Worm (Caenorhabditis elegans) whole organism, L2 larva: ENCODE data around the gene R05H5.3.
A peak's percentile ranks its signal among the peaks of the same experiment; 100 is the strongest.

ENCODE experiments used
- C34F6.9 ChIP-seq: fragments of 150-350 bp; optimal IDR thresholded peaks from 2 replicates; lab custom pipeline; 2014; ENCODE audit warnings: missing biosample characterization, missing genetic modification characterization
- Y55F3AM.14 ChIP-seq: fragments of 200-800 bp; sonication (Bioruptor generic); optimal IDR thresholded peaks from 2 replicates; lab custom pipeline; 2018; ENCODE audit warnings: mild to moderate bottlenecking, missing genetic modification characterization, missing compliant biosample characterization
- ZK546.5 ChIP-seq: sonication (generic microtip); optimal IDR thresholded peaks from 2 replicates; lab custom pipeline; 2017; ENCODE audit warnings: missing biosample characterization, missing genetic modification characterization
- alr-1 ChIP-seq: fragments of 150-350 bp; optimal IDR thresholded peaks from 2 replicates; lab custom pipeline; 2014; ENCODE audit warnings: missing biosample characterization, missing genetic modification characterization
- aly-2 ChIP-seq: fragments of 150-350 bp; optimal IDR thresholded peaks from 2 replicates; lab custom pipeline; 2014; ENCODE audit warnings: missing biosample characterization, missing genetic modification characterization
- ama-1 ChIP-seq: fragments of 150-350 bp; optimal IDR thresholded peaks from 2 replicates; lab custom pipeline; 2018; ENCODE audit warnings: inconsistent platforms
- blmp-1 ChIP-seq: sonication (generic microtip); optimal IDR thresholded peaks from 2 replicates; lab custom pipeline; 2017; ENCODE audit warnings: missing genetic modification characterization, mild to moderate bottlenecking, missing compliant biosample characterization, antibody characterized with exemption, moderate library complexity; ENCODE audit not compliant: insufficient read depth
- ceh-82 ChIP-seq: fragments of 150-350 bp; optimal IDR thresholded peaks from 2 replicates; lab custom pipeline; 2014; ENCODE audit warnings: missing biosample characterization, missing genetic modification characterization
- egl-27 ChIP-seq: sonication (generic microtip); optimal IDR thresholded peaks from 3 replicates; lab custom pipeline; 2017; ENCODE audit warnings: missing biosample characterization, missing genetic modification reagents, missing genetic modification characterization
- elt-1 ChIP-seq: fragments of 150-350 bp; optimal IDR thresholded peaks from 2 replicates; lab custom pipeline; 2014; ENCODE audit warnings: missing biosample characterization, missing genetic modification characterization
- fos-1 ChIP-seq: fragments of 150-350 bp; optimal IDR thresholded peaks from 2 replicates; lab custom pipeline; 2014; ENCODE audit warnings: missing biosample characterization, missing genetic modification characterization
- gmeb-1 ChIP-seq: fragments of 150-350 bp; optimal IDR thresholded peaks from 2 replicates; lab custom pipeline; 2014; ENCODE audit warnings: missing biosample characterization, missing genetic modification characterization
- lin-11 ChIP-seq: fragments of 150-350 bp; sonication (generic microtip); optimal IDR thresholded peaks from 2 replicates; lab custom pipeline; 2014; ENCODE audit warnings: missing biosample characterization, missing genetic modification characterization, inconsistent platforms, mixed read lengths
- lin-13 ChIP-seq: fragments of 150-350 bp; optimal IDR thresholded peaks from 2 replicates; lab custom pipeline; 2014; ENCODE audit warnings: missing biosample characterization, missing genetic modification reagents, missing genetic modification characterization
- lin-39 ChIP-seq: fragments of 150-350 bp; optimal IDR thresholded peaks from 2 replicates; lab custom pipeline; 2014; ENCODE audit warnings: missing biosample characterization, missing genetic modification reagents, missing genetic modification characterization
- lsy-2 ChIP-seq, 2 experiments: fragments of 150-350 bp in 1 of 2; sonication (generic microtip) in 1 of 2; optimal IDR thresholded peaks; 2 replicates each; lab custom pipeline; 2014 to 2017; ENCODE audit warnings: missing biosample characterization in 2 of 2, missing genetic modification characterization in 2 of 2
- mab-5 ChIP-seq: fragments of 150-350 bp; optimal IDR thresholded peaks from 2 replicates; lab custom pipeline; 2014; ENCODE audit warnings: missing biosample characterization, missing genetic modification characterization
- mbf-1 ChIP-seq: sonication (generic microtip); optimal IDR thresholded peaks from 2 replicates; lab custom pipeline; 2017; ENCODE audit warnings: missing biosample characterization, missing genetic modification characterization
- mdl-1 ChIP-seq, 2 experiments: fragments of 150-350 bp in 1 of 2; sonication (generic microtip) in 1 of 2; optimal IDR thresholded peaks; 2 replicates each; lab custom pipeline; 2017; ENCODE audit warnings: missing biosample characterization in 2 of 2, missing genetic modification characterization in 2 of 2
- nhr-11 ChIP-seq: fragments of 150-350 bp; optimal IDR thresholded peaks from 2 replicates; lab custom pipeline; 2014; ENCODE audit warnings: missing biosample characterization, missing genetic modification characterization
- nhr-12 ChIP-seq: fragments of 150-350 bp; optimal IDR thresholded peaks from 2 replicates; lab custom pipeline; 2014; ENCODE audit warnings: missing biosample characterization, missing genetic modification characterization
- nhr-129 ChIP-seq: fragments of 150-350 bp; optimal IDR thresholded peaks from 2 replicates; lab custom pipeline; 2014; ENCODE audit warnings: missing biosample characterization, missing genetic modification characterization
- nhr-21 ChIP-seq: fragments of 150-350 bp; optimal IDR thresholded peaks from 2 replicates; lab custom pipeline; 2014; ENCODE audit warnings: missing biosample characterization, missing genetic modification characterization
- nhr-23 ChIP-seq: fragments of 150-350 bp; optimal IDR thresholded peaks from 2 replicates; lab custom pipeline; 2014; ENCODE audit warnings: missing biosample characterization, missing genetic modification reagents, missing genetic modification characterization
- nhr-237 ChIP-seq: fragments of 150-350 bp; optimal IDR thresholded peaks from 2 replicates; lab custom pipeline; 2014; ENCODE audit warnings: missing biosample characterization, missing genetic modification characterization
- nhr-25 ChIP-seq: fragments of 150-350 bp; sonication (generic microtip); optimal IDR thresholded peaks from 3 replicates; lab custom pipeline; 2014; ENCODE audit warnings: missing biosample characterization, missing genetic modification characterization
- nhr-6 ChIP-seq: fragments of 150-350 bp; optimal IDR thresholded peaks from 2 replicates; lab custom pipeline; 2014; ENCODE audit warnings: missing biosample characterization, missing genetic modification characterization
- sem-4 ChIP-seq: fragments of 150-350 bp; optimal IDR thresholded peaks from 2 replicates; lab custom pipeline; 2014; ENCODE audit warnings: missing biosample characterization, missing genetic modification reagents, missing genetic modification characterization
- skn-1 ChIP-seq: sonication (generic microtip); optimal IDR thresholded peaks from 2 replicates; lab custom pipeline; 2017; ENCODE audit warnings: missing biosample characterization, missing genetic modification characterization
- sma-3 ChIP-seq: sonication (generic microtip); optimal IDR thresholded peaks from 2 replicates; lab custom pipeline; 2016; ENCODE audit warnings: missing genetic modification reagents, missing genetic modification characterization, missing compliant biosample characterization
- sma-9 ChIP-seq, 2 experiments: fragments of 150-350 bp in 1 of 2; sonication (generic microtip) in 1 of 2; optimal IDR thresholded peaks; 2 replicates each; lab custom pipeline; 2014 to 2016; ENCODE audit warnings: missing genetic modification characterization in 2 of 2, mild to moderate bottlenecking in 1 of 2, missing biosample characterization in 1 of 2, missing compliant biosample characterization in 1 of 2, missing genetic modification reagents in 1 of 2, moderate library complexity in 1 of 2
- snpc-4 ChIP-seq: fragments of 150-350 bp; optimal IDR thresholded peaks from 2 replicates; lab custom pipeline; 2014; ENCODE audit warnings: missing biosample characterization, missing genetic modification characterization
- unc-55 ChIP-seq: fragments of 150-350 bp; sonication (generic microtip); optimal IDR thresholded peaks from 3 replicates; lab custom pipeline; 2014; ENCODE audit warnings: missing biosample characterization, missing genetic modification reagents, missing genetic modification characterization
- zag-1 ChIP-seq: fragments of 150-350 bp; optimal IDR thresholded peaks from 2 replicates; lab custom pipeline; 2014; ENCODE audit warnings: missing biosample characterization, missing genetic modification characterization
- ztf-1 ChIP-seq: fragments of 200-800 bp; sonication (Bioruptor generic); conservative IDR thresholded peaks from 2 replicates; pipeline ENCODE4 v1.3.6; 2022; ENCODE audit warnings: missing genetic modification characterization, missing compliant biosample characterization
- ztf-11 ChIP-seq: sonication (generic microtip); optimal IDR thresholded peaks from 2 replicates; lab custom pipeline; 2017; ENCODE audit warnings: missing biosample characterization, missing genetic modification characterization
- ztf-4 ChIP-seq: fragments of 150-350 bp; optimal IDR thresholded peaks from 2 replicates; lab custom pipeline; 2014; ENCODE audit warnings: missing biosample characterization, missing genetic modification characterization

Gene R05H5.3

ce11 chrII:10174338-10174737, 23.1 kb upstream of the R05H5.3 start, which contains the start of gene F33H1.4:
Gene F33H1.4, plus strand, starts transcription at chrII:10174648.
- TF ChIP-seq lin-13 (GFP tag; lab: Kevin White, UChicago) (peak; percentile 98), nhr-237 (no peak), unc-55 (peak; percentile 71), nhr-12 (tag; lab: Kevin White, UChicago) (no peak), ama-1 (lab: Kevin White, UChicago) (no peak), ztf-1 (GFP tag; lab: Robert Waterston, UW) (no peak), blmp-1 (peak; percentile 68), zag-1 (tag; lab: Kevin White, UChicago) (no peak), sma-3 (GFP tag; lab: Kevin White, UChicago) (peak; percentile 24), C34F6.9 (tag; lab: Kevin White, UChicago) (peak; percentile 76), nhr-129 (tag; lab: Kevin White, UChicago) (peak; percentile 47), fos-1 (tag; lab: Kevin White, UChicago) (peak; percentile 38), sma-9 (GFP tag; optimal IDR thresholded peaks at IDR 0.05; lab: Kevin White, UChicago) (peak; percentile 48), sma-9 (tag; optimal IDR thresholded peaks at IDR 0.05; lab: Kevin White, UChicago) (no peak), Y55F3AM.14 (no peak), nhr-21 (tag; lab: Kevin White, UChicago) (peak; percentile 44), ceh-82 (no peak), mbf-1 (tag; lab: Kevin White, UChicago) (no peak), lsy-2 (tag; optimal IDR thresholded peaks at IDR 0.05; lab: Kevin White, UChicago) (peak; percentile 61 to 96), lin-11 (peak; percentile 37), gmeb-1 (tag; lab: Kevin White, UChicago) (no peak), nhr-23 (no peak), nhr-25 (tag; lab: Kevin White, UChicago) (no peak)

DNA sequence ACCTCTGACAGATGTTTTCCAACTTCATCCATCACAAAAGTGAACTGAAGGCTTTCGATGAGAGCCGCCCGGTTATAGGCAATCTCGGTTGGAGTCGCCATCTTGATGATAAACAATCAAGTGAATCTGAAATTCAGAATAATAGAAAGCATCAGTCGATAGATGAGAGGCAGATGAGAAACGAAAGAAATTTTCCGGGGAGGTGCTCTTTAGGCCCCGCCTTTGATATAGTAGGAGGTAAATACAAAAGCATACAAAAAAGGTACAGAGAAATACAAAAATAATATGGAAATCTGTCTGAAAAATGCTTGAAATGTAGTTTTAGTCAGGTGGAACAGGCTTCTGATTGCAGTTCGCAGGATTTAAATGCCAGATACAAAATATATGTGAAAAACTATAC, 14.8 kb upstream of the R05H5.3 start, which contains the start of gene srd-1:
srd-1 (minus strand) TSS at position 101 of the 400 bp plus-strand sequence.
- TF ChIP-seq mab-5 (no peak), nhr-6 (tag; lab: Kevin White, UChicago) (no peak), ama-1 (lab: Kevin White, UChicago) (no peak), ztf-4 (tag; lab: Kevin White, UChicago) (no peak), sem-4 (tag; lab: Kevin White, UChicago) (no peak), lin-11 (no peak), nhr-21 (tag; lab: Kevin White, UChicago) (no peak)
- TF ChIP-seq, all 48 proteins: peak for 0

ce11 chrII:10187808-10188207, 9.6 kb upstream of the R05H5.3 start, which contains the start of gene srd-2:
Gene srd-2, minus strand, starts transcription at chrII:10187908.
- no peak for TF ChIP-seq C34F6.9 (tag; lab: Kevin White, UChicago)

- no peak for TF ChIP-seq nhr-25 (tag; lab: Kevin White, UChicago)
- no peak for TF ChIP-seq ztf-11 (tag; lab: Kevin White, UChicago)
- TF ChIP-seq skn-1 (tag; lab: Kevin White, UChicago): no peak
- no peak for TF ChIP-seq mbf-1 (tag; lab: Kevin White, UChicago)
- no peak for TF ChIP-seq ceh-82
- no peak for TF ChIP-seq elt-1 (tag; lab: Kevin White, UChicago)
- no peak for TF ChIP-seq nhr-11
- TF ChIP-seq ZK546.5 (tag; lab: Kevin White, UChicago): no peak
- TF ChIP-seq lin-39 (tag; lab: Kevin White, UChicago): no peak
- TF ChIP-seq egl-27: no peak
- TF ChIP-seq nhr-6 (tag; lab: Kevin White, UChicago): no peak
- TF ChIP-seq alr-1 (tag; lab: Kevin White, UChicago): no peak
- TF ChIP-seq mdl-1 (tag; optimal IDR thresholded peaks at IDR 0.05; lab: Kevin White, UChicago): no peak
- no peak for TF ChIP-seq snpc-4 (tag; lab: Kevin White, UChicago)
- no peak for TF ChIP-seq lin-13 (GFP tag; lab: Kevin White, UChicago)
- TF ChIP-seq nhr-129 (tag; lab: Kevin White, UChicago): no peak
- no peak for TF ChIP-seq aly-2 (tag; lab: Kevin White, UChicago)
- TF ChIP-seq nhr-237: no peak
- TF ChIP-seq sem-4 (tag; lab: Kevin White, UChicago): no peak
Observed at ce11 chrII:10189369-10189768, 8.1 kb upstream of the R05H5.3 start, which contains the start of gene cdc-25.4. Gene cdc-25.4, minus strand, starts transcription at chrII:10189469.
